Fruit fly (Drosophila melanogaster) whole organism, embryonic: ENCODE results near the gene Ptp10D.

ENCODE experiments used
- Abd-B ChIP-seq: fragments of 200-800 bp; sonication (Bioruptor generic); optimal IDR thresholded peaks from 2 replicates; lab custom pipeline; 2018; ENCODE audit warnings: missing biosample characterization, mild to moderate bottlenecking, missing genetic modification characterization, moderate library complexity
- Atf6 ChIP-seq: fragments of 200-800 bp; sonication (Bioruptor generic); IDR thresholded peaks from 2 replicates; pipeline ENCODE4 v1.3.6; 2022; ENCODE audit warnings: missing biosample characterization, missing genetic modification characterization
- Bgb ChIP-seq: fragments of 200-800 bp; sonication (Bioruptor generic); IDR thresholded peaks from 2 replicates; pipeline ENCODE4 v1.3.6; 2022; ENCODE audit warnings: missing biosample characterization, missing genetic modification characterization; ENCODE audit not compliant: partially characterized antibody
- CG10267 ChIP-seq: fragments of 200-800 bp; sonication (Bioruptor generic); optimal IDR thresholded peaks from 2 replicates; lab custom pipeline; 2018; ENCODE audit warnings: missing biosample characterization, mild to moderate bottlenecking, missing genetic modification characterization, moderate library complexity
- CG14860 ChIP-seq: fragments of 200-800 bp; sonication (Bioruptor generic); IDR thresholded peaks from 3 replicates; pipeline ENCODE4 v1.3.6; 2022; ENCODE audit warnings: missing biosample characterization, missing genetic modification characterization; ENCODE audit not compliant: partially characterized antibody
- CG15269 ChIP-seq: fragments of 200-800 bp; sonication (Bioruptor generic); optimal IDR thresholded peaks from 2 replicates; lab custom pipeline; 2018; ENCODE audit warnings: missing biosample characterization, mild to moderate bottlenecking, missing genetic modification characterization, moderate library complexity
- CG15479 ChIP-seq: fragments of 200-800 bp; sonication (Bioruptor generic); optimal IDR thresholded peaks from 3 replicates; lab custom pipeline; 2019; ENCODE audit warnings: missing biosample characterization, mild to moderate bottlenecking, missing genetic modification characterization, moderate library complexity
- CG17829 ChIP-seq: fragments of 200-800 bp; optimal IDR thresholded peaks from 2 replicates; lab custom pipeline; 2019; ENCODE audit warnings: missing biosample characterization, mild to moderate bottlenecking, missing genetic modification characterization, moderate library complexity
- CG17912 ChIP-seq: fragments of 200-800 bp; sonication (Bioruptor generic); optimal IDR thresholded peaks from 2 replicates; lab custom pipeline; 2018; ENCODE audit warnings: missing biosample characterization, mild to moderate bottlenecking, missing genetic modification characterization
- CG2120 ChIP-seq: fragments of 200-800 bp; sonication (Bioruptor generic); optimal IDR thresholded peaks from 3 replicates; lab custom pipeline; 2016; ENCODE audit warnings: missing biosample characterization, missing genetic modification characterization
- CG30020 ChIP-seq: fragments of 200-800 bp; optimal IDR thresholded peaks from 2 replicates; lab custom pipeline; 2019; ENCODE audit warnings: missing biosample characterization, mild to moderate bottlenecking, missing genetic modification characterization, moderate library complexity
- CG30403 ChIP-seq: fragments of 200-800 bp; sonication (Bioruptor generic); optimal IDR thresholded peaks from 3 replicates; lab custom pipeline; 2016; ENCODE audit warnings: missing biosample characterization, missing genetic modification characterization
- CG3163 ChIP-seq: fragments of 200-800 bp; sonication (Bioruptor generic); optimal IDR thresholded peaks from 3 replicates; lab custom pipeline; 2016; ENCODE audit warnings: missing biosample characterization, missing genetic modification characterization
- CG4424 ChIP-seq: fragments of 200-800 bp; sonication (Bioruptor generic); optimal IDR thresholded peaks from 3 replicates; lab custom pipeline; 2016; ENCODE audit warnings: missing biosample characterization, missing genetic modification characterization
- CG4820 ChIP-seq: fragments of 200-800 bp; sonication (Bioruptor generic); optimal IDR thresholded peaks from 3 replicates; lab custom pipeline; 2016; ENCODE audit warnings: missing biosample characterization, missing genetic modification characterization
- CG7786 ChIP-seq: fragments of 200-800 bp; sonication (Bioruptor generic); optimal IDR thresholded peaks from 2 replicates; lab custom pipeline; 2016; ENCODE audit warnings: missing biosample characterization, missing genetic modification characterization
- CG7839 ChIP-seq: fragments of 200-800 bp; sonication (Bioruptor generic); optimal IDR thresholded peaks from 3 replicates; lab custom pipeline; 2018; ENCODE audit warnings: missing biosample characterization, mild to moderate bottlenecking, missing genetic modification characterization, moderate library complexity
- CG8290 ChIP-seq, 3 experiments: fragments of 200-800 bp; sonication (Bioruptor generic); optimal IDR thresholded peaks; 2 replicates each; lab custom pipeline; 2016 to 2019; ENCODE audit warnings: missing biosample characterization in 3 of 3, missing genetic modification characterization in 3 of 3, mild to moderate bottlenecking in 2 of 3, moderate library complexity in 1 of 3
- CTCF ChIP-seq: fragments of 200-800 bp; sonication (Bioruptor generic); optimal IDR thresholded peaks from 2 replicates; lab custom pipeline; 2017; ENCODE audit warnings: missing biosample characterization, mild to moderate bottlenecking, missing genetic modification characterization, moderate library complexity
- Dad ChIP-seq: fragments of 200-800 bp; sonication (Bioruptor generic); optimal IDR thresholded peaks from 3 replicates; lab custom pipeline; 2016; ENCODE audit warnings: missing biosample characterization, missing genetic modification characterization
- Jarid2 ChIP-seq: fragments of 200-800 bp; sonication (Bioruptor generic); optimal IDR thresholded peaks from 3 replicates; lab custom pipeline; 2017; ENCODE audit warnings: mild to moderate bottlenecking, missing biosample characterization, missing genetic modification reagents, missing genetic modification characterization
- MBD-R2 ChIP-seq: fragments of 200-800 bp; sonication (Bioruptor generic); IDR thresholded peaks from 2 replicates; pipeline ENCODE4 v1.3.6; 2022; ENCODE audit warnings: missing biosample characterization, missing genetic modification characterization
- Med ChIP-seq: fragments of 200-800 bp; sonication (Bioruptor generic); peaks from one replicate; lab custom pipeline; 2016; ENCODE audit warnings: missing biosample characterization, missing genetic modification characterization, mild to moderate bottlenecking, inconsistent platforms, moderate library complexity
- Nf-YC ChIP-seq: fragments of 200-800 bp; optimal IDR thresholded peaks from 3 replicates; lab custom pipeline; 2019; ENCODE audit warnings: missing biosample characterization, mild to moderate bottlenecking, missing genetic modification characterization, moderate library complexity
- Opbp ChIP-seq: fragments of 200-800 bp; sonication (Bioruptor generic); IDR thresholded peaks from 3 replicates; pipeline ENCODE4 v1.3.6; 2022; ENCODE audit warnings: missing biosample characterization, missing genetic modification characterization; ENCODE audit not compliant: partially characterized antibody
- Pdp1 ChIP-seq, 2 experiments: fragments of 200-800 bp; sonication (Bioruptor generic); optimal IDR thresholded peaks; 3 replicates each; lab custom pipeline; 2016; ENCODE audit warnings: missing biosample characterization in 2 of 2, missing genetic modification characterization in 2 of 2, mild to moderate bottlenecking in 1 of 2, moderate library complexity in 1 of 2
- Rfx ChIP-seq: fragments of 200-800 bp; sonication (Bioruptor generic); IDR thresholded peaks from 2 replicates; pipeline ENCODE4 v1.3.6; 2022; ENCODE audit warnings: missing biosample characterization, missing genetic modification characterization
- Sry-β ChIP-seq: fragments of 200-800 bp; sonication (Bioruptor generic); optimal IDR thresholded peaks from 2 replicates; lab custom pipeline; 2018; ENCODE audit warnings: missing biosample characterization, mild to moderate bottlenecking, missing genetic modification characterization, moderate library complexity
- abd-A ChIP-seq: fragments of 200-800 bp; sonication (Bioruptor generic); optimal IDR thresholded peaks from 3 replicates; lab custom pipeline; 2019; ENCODE audit warnings: missing biosample characterization, mild to moderate bottlenecking, missing genetic modification characterization, moderate library complexity
- ara ChIP-seq: fragments of 200-800 bp; sonication (Bioruptor generic); IDR thresholded peaks from 2 replicates; pipeline ENCODE4 v1.3.6; 2022; ENCODE audit warnings: missing biosample characterization, missing genetic modification characterization
- ase ChIP-seq: fragments of 200-800 bp; sonication (Bioruptor generic); IDR thresholded peaks from 3 replicates; pipeline ENCODE4 v1.3.6; 2022; ENCODE audit warnings: missing biosample characterization, missing genetic modification characterization
- ato ChIP-seq: fragments of 200-800 bp; sonication (Bioruptor generic); IDR thresholded peaks from 2 replicates; pipeline ENCODE4 v1.3.6; 2022; ENCODE audit warnings: missing biosample characterization, missing genetic modification characterization; ENCODE audit not compliant: partially characterized antibody
- cad ChIP-seq: fragments of >200 bp; optimal IDR thresholded peaks from 2 replicates; lab custom pipeline; 2017; ENCODE audit warnings: missing biosample characterization, missing genetic modification characterization
- corto ChIP-seq: fragments of 200-800 bp; sonication (Bioruptor generic); optimal IDR thresholded peaks from 2 replicates; lab custom pipeline; 2016; ENCODE audit warnings: missing biosample characterization, mild to moderate bottlenecking, missing genetic modification characterization, moderate library complexity
- crp ChIP-seq, 2 experiments: fragments of 200-800 bp; sonication (Bioruptor generic); optimal IDR thresholded peaks; 2 replicates in 1 of 2; 3 replicates in 1 of 2; lab custom pipeline; 2017; ENCODE audit warnings: missing biosample characterization in 2 of 2, missing genetic modification characterization in 2 of 2, mild to moderate bottlenecking in 1 of 2, moderate library complexity in 1 of 2
- dm ChIP-seq: fragments of 200-800 bp; sonication (Bioruptor generic); optimal IDR thresholded peaks from 3 replicates; lab custom pipeline; 2016; ENCODE audit warnings: missing biosample characterization, missing genetic modification characterization
- kay ChIP-seq: fragments of 200-800 bp; sonication (Bioruptor generic); optimal IDR thresholded peaks from 2 replicates; lab custom pipeline; 2016; ENCODE audit warnings: missing biosample characterization, missing genetic modification characterization
- mld ChIP-seq: fragments of 200-800 bp; sonication (Bioruptor generic); IDR thresholded peaks from 3 replicates; pipeline ENCODE4 v1.3.6; 2022; ENCODE audit warnings: missing biosample characterization, missing genetic modification characterization; ENCODE audit not compliant: partially characterized antibody
- nau ChIP-seq: fragments of 200-800 bp; sonication (Bioruptor generic); optimal IDR thresholded peaks from 3 replicates; lab custom pipeline; 2017; ENCODE audit warnings: missing biosample characterization, mild to moderate bottlenecking, missing genetic modification characterization, missing genetic modification reagents
- pan ChIP-seq, 4 experiments: fragments of >200 bp in 3 of 4; fragments of 200-800 bp in 1 of 4; sonication (Bioruptor generic) in 1 of 4; optimal IDR thresholded peaks in 3 of 4; IDR thresholded peaks in 1 of 4; 2 replicates each; pipeline versions ENCODE4 v1.3.6 to Lab custom; 2017 to 2022; ENCODE audit warnings: missing biosample characterization in 2 of 4, missing genetic modification characterization in 2 of 4, mixed read lengths in 1 of 4
- prd ChIP-seq, 3 experiments: fragments of >200 bp in 2 of 3; fragments of 200-800 bp in 1 of 3; sonication (Bioruptor generic) in 1 of 3; optimal IDR thresholded peaks in 2 of 3; IDR thresholded peaks in 1 of 3; 2 replicates in 2 of 3; 3 replicates in 1 of 3; pipeline versions ENCODE4 v1.3.6 to Lab custom; 2017 to 2022; ENCODE audit warnings: missing biosample characterization in 1 of 3, missing genetic modification characterization in 1 of 3
- pum ChIP-seq: fragments of 200-800 bp; sonication (Bioruptor generic); optimal IDR thresholded peaks from 2 replicates; lab custom pipeline; 2016; ENCODE audit warnings: missing biosample characterization, missing genetic modification characterization
- pzg ChIP-seq: fragments of 200-800 bp; sonication (Bioruptor generic); optimal IDR thresholded peaks from 3 replicates; lab custom pipeline; 2018; ENCODE audit warnings: missing biosample characterization, mild to moderate bottlenecking, missing genetic modification characterization, moderate library complexity
- row ChIP-seq: fragments of 200-800 bp; sonication (Bioruptor generic); IDR thresholded peaks from 3 replicates; pipeline ENCODE4 v1.3.6; 2022; ENCODE audit warnings: missing biosample characterization, missing genetic modification characterization
- sd ChIP-seq: fragments of 200-800 bp; sonication (Bioruptor generic); optimal IDR thresholded peaks from 3 replicates; lab custom pipeline; 2018; ENCODE audit warnings: missing biosample characterization, mild to moderate bottlenecking, missing genetic modification characterization, moderate library complexity
- slbo ChIP-seq: fragments of 200-800 bp; sonication (Bioruptor generic); IDR thresholded peaks from 2 replicates; pipeline ENCODE4 v1.3.6; 2022; ENCODE audit warnings: missing biosample characterization, missing genetic modification characterization
- tna ChIP-seq: fragments of 200-800 bp; sonication (Bioruptor generic); IDR thresholded peaks from 2 replicates; pipeline ENCODE4 v1.3.6; 2022; ENCODE audit warnings: missing biosample characterization, missing genetic modification characterization; ENCODE audit not compliant: partially characterized antibody
- trh ChIP-seq: fragments of 200-800 bp; sonication (Bioruptor generic); optimal IDR thresholded peaks from 2 replicates; lab custom pipeline; 2016; ENCODE audit warnings: missing biosample characterization, missing genetic modification characterization
- zfh1 ChIP-seq: fragments of 200-800 bp; sonication (Bioruptor generic); IDR thresholded peaks from 3 replicates; pipeline ENCODE4 v1.3.6; 2022; ENCODE audit warnings: missing biosample characterization, missing genetic modification characterization

Ptp10D gene

dm6 chrX:11573529-11573928 is 48.3 kb upstream of the Ptp10D start, which contains the start of gene CG11696:
TSS of gene CG11696 (plus strand) at chrX:11573731.
- peak; percentile 60 for TF ChIP-seq slbo
- TF ChIP-seq Opbp (GFP tag; lab: Robert Waterston, UW), result no peak
- TF ChIP-seq CG3163 (GFP tag; lab: Kevin White, UChicago), result no peak
- TF ChIP-seq CG15269 (tag; lab: Kevin White, UChicago), result no peak
- no peak for TF ChIP-seq mld (GFP tag; lab: Robert Waterston, UW)
- TF ChIP-seq nau (GFP tag; lab: Kevin White, UChicago), result no peak
- TF ChIP-seq prd (optimal IDR thresholded peaks at IDR 0.05; lab: Kevin White, UChicago), result no peak
- peak; percentile 9; the same call in 1 of the 3 replicates for TF ChIP-seq prd (GFP tag; IDR thresholded peaks at IDR 0.05; lab: Robert Waterston, UW)
- TF ChIP-seq CG30403 (GFP tag; lab: Kevin White, UChicago), result no peak
- no peak for TF ChIP-seq Bgb (GFP tag; lab: Robert Waterston, UW)
- TF ChIP-seq Nf-YC (tag; lab: Kevin White, UChicago), result peak; percentile 4
- TF ChIP-seq ara (GFP tag; lab: Robert Waterston, UW), result no peak
- no peak for TF ChIP-seq abd-A (tag; lab: Kevin White, UChicago)
- no peak for TF ChIP-seq pan (optimal IDR thresholded peaks at IDR 0.05; lab: Kevin White, UChicago)
- TF ChIP-seq pan (GFP tag; optimal IDR thresholded peaks at IDR 0.05 in 1 of 2, IDR thresholded peaks at IDR 0.05 in 1 of 2), result no peak
- no peak for TF ChIP-seq pum (GFP tag; lab: Kevin White, UChicago)
- no peak for TF ChIP-seq CG4424 (GFP tag; lab: Kevin White, UChicago)
- TF ChIP-seq CG2120 (GFP tag; lab: Kevin White, UChicago), result peak; percentile 10
- TF ChIP-seq CG14860 (GFP tag; lab: Robert Waterston, UW), result no peak
- TF ChIP-seq Med (GFP tag; lab: Kevin White, UChicago), result peak; percentile 52
- peak; percentile 57 for TF ChIP-seq row (GFP tag; lab: Robert Waterston, UW)
- peak; percentile 73; the same call in 1 of the 2 replicates for TF ChIP-seq MBD-R2 (GFP tag; lab: Robert Waterston, UW)
- TF ChIP-seq CG8290 (GFP tag; optimal IDR thresholded peaks at IDR 0.05; lab: Kevin White, UChicago), result no peak
- peak in 1 of 2 experiments; percentile 25 for TF ChIP-seq CG8290 (tag; optimal IDR thresholded peaks at IDR 0.05; lab: Kevin White, UChicago)
- TF ChIP-seq pzg (GFP tag; lab: Kevin White, UChicago), result peak; percentile 21
- TF ChIP-seq corto (GFP tag; lab: Kevin White, UChicago), result no peak
- no peak for TF ChIP-seq CTCF (GFP tag; lab: Kevin White, UChicago)
- TF ChIP-seq CG4820 (GFP tag; lab: Kevin White, UChicago), result no peak
- no peak for TF ChIP-seq ase
- TF ChIP-seq Abd-B (GFP tag; lab: Kevin White, UChicago), result no peak
- TF ChIP-seq CG7839 (tag; lab: Kevin White, UChicago), result no peak
- TF ChIP-seq CG17829, result no peak
- TF ChIP-seq Jarid2 (GFP tag; lab: Kevin White, UChicago), result no peak
- no peak for TF ChIP-seq Dad (GFP tag; lab: Kevin White, UChicago)
- peak; percentile 24 for TF ChIP-seq CG10267 (tag; lab: Kevin White, UChicago)
- no peak for TF ChIP-seq CG17912 (GFP tag; lab: Kevin White, UChicago)
- TF ChIP-seq zfh1, result no peak
- no peak for TF ChIP-seq kay (GFP tag; lab: Kevin White, UChicago)
- TF ChIP-seq CG15479 (GFP tag; lab: Kevin White, UChicago), result no peak
- no peak for TF ChIP-seq Atf6 (GFP tag; lab: Robert Waterston, UW)
- TF ChIP-seq tna, result no peak
- no peak for TF ChIP-seq dm (GFP tag; lab: Kevin White, UChicago)
- no peak for TF ChIP-seq CG7786 (GFP tag; lab: Kevin White, UChicago)
- TF ChIP-seq Sry-β (GFP tag; lab: Kevin White, UChicago), result peak; percentile 83
- TF ChIP-seq CG30020, result no peak
- TF ChIP-seq cad (GFP tag; lab: Kevin White, UChicago), result no peak
- peak; percentile 31; the same call in 1 of the 2 replicates for TF ChIP-seq Rfx (GFP tag; lab: Robert Waterston, UW)
- TF ChIP-seq sd (tag; lab: Kevin White, UChicago), result no peak
- TF ChIP-seq trh (GFP tag; lab: Kevin White, UChicago), result no peak
- peak in 1 of 2 experiments; percentile 57 for TF ChIP-seq Pdp1 (GFP tag; optimal IDR thresholded peaks at IDR 0.05; lab: Kevin White, UChicago)
- TF ChIP-seq crp (GFP tag; optimal IDR thresholded peaks at IDR 0.05; lab: Kevin White, UChicago), result peak in 1 of 2 experiments; percentile 61
- TF ChIP-seq ato (GFP tag; lab: Robert Waterston, UW), result no peak
